Fruit fly (Drosophila melanogaster): Measurements from ENCODE around the gene CG17726.

Gene CG17726

DNA sequence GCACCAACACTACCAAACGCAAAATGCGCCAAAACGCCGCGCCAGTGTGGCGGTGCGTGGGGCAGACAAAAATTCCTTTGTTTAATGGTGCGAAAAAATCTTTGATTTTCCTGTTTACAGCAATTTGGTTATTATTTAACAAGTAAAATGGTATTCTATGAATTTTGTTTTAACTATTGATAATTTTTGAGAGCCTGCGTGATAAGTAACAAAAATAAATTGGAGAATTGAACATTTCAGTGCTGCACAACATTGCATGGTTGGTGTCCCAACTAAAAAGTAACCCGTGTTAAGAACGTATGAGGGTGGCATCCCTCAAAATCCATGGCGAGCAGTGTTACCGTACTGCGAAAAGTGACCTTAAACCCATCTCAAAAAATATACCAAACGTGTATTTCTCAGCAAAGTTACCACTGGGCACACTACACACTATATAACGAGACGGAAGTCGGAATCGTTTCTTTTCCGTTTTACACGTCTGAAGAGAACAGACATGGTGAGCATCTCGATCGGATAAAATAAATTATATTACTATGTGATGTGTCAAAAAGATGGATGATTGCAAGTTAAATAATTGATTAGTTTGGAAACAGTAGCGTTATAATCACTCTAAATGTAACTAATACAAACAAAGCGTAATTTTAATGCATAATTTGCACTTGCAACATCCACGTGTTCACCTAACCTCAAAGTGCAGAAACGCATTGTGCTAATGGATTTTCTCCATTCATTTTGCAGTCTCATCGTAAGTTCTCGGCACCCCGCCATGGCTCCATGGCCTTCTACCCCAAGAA, 4.9 kb upstream of the CG17726 start, which contains the start of the genes CG6693 and RpL3 (continued):
- TF ChIP-seq dm (GFP tag; optimal IDR thresholded peaks at IDR 0.05) = peak; percentile 88
- TF ChIP-seq CG13287 (GFP tag; IDR thresholded peaks at IDR 0.05; ENCODE audit: partially characterized antibody) = peak; percentile 55; the same call in 1 of the 2 replicates
- no peak; the same call in 2 of the 3 replicates for TF ChIP-seq CG34224 (GFP tag; IDR thresholded peaks at IDR 0.05; ENCODE audit: partially characterized antibody)
- TF ChIP-seq CG13624 (GFP tag; optimal IDR thresholded peaks at IDR 0.05) = peak; percentile 72
- peak; percentile 82 for TF ChIP-seq CG12769 (tag; optimal IDR thresholded peaks at IDR 0.05)
- TF ChIP-seq tna (GFP tag; IDR thresholded peaks at IDR 0.05; ENCODE audit: partially characterized antibody) = peak; percentile 27; the same call in 1 of the 2 replicates
- no peak for TF ChIP-seq CG10565 (GFP tag; optimal IDR thresholded peaks at IDR 0.05)
- peak; percentile 65 for TF ChIP-seq CG8089 (GFP tag; optimal IDR thresholded peaks at IDR 0.05)
- TF ChIP-seq CG15011 (GFP tag; optimal IDR thresholded peaks at IDR 0.05) = peak; percentile 77
- TF ChIP-seq vfl (GFP tag; optimal IDR thresholded peaks at IDR 0.05) = peak; percentile 63
- TF ChIP-seq CG11695 (GFP tag; IDR thresholded peaks at IDR 0.05) = peak; percentile 57; the same call in 2 of the 3 replicates
- TF ChIP-seq pfk (GFP tag; optimal IDR thresholded peaks at IDR 0.05) = peak; percentile 76
- peak; percentile 44 for TF ChIP-seq Blimp-1 (GFP tag; optimal IDR thresholded peaks at IDR 0.05)
- peak; percentile 66 for TF ChIP-seq ac (GFP tag; optimal IDR thresholded peaks at IDR 0.05)
- TF ChIP-seq CG3065 (GFP tag; optimal IDR thresholded peaks at IDR 0.05) = peak; percentile 18
- peak; percentile 86 for TF ChIP-seq CG12219 (GFP tag; optimal IDR thresholded peaks at IDR 0.05)
- no peak for TF ChIP-seq prd (optimal IDR thresholded peaks at IDR 0.05)
- TF ChIP-seq prd (GFP tag; IDR thresholded peaks at IDR 0.05) = peak; percentile 43; the same call in 2 of the 3 replicates
- peak; percentile 88 for TF ChIP-seq Fer3 (tag; optimal IDR thresholded peaks at IDR 0.05)
- TF ChIP-seq chinmo (GFP tag; IDR thresholded peaks at IDR 0.05; ENCODE audit: partially characterized antibody) = peak; percentile 82; the same call in 2 of the 4 replicates
- TF ChIP-seq CG6813 (GFP tag; optimal IDR thresholded peaks at IDR 0.05) = peak; percentile 90
- peak; percentile 54 for TF ChIP-seq CG1529 (GFP tag; optimal IDR thresholded peaks at IDR 0.05)
- peak; percentile 40; the same call in 1 of the 2 replicates for TF ChIP-seq CG10959 (GFP tag; IDR thresholded peaks at IDR 0.05)
- TF ChIP-seq Elba2 (GFP tag; optimal IDR thresholded peaks at IDR 0.05) = no peak
- TF ChIP-seq Hr51 (GFP tag; optimal IDR thresholded peaks at IDR 0.05) = peak; percentile 68 to 70
- no peak for TF ChIP-seq hbn (GFP tag; IDR thresholded peaks at IDR 0.05; ENCODE audit: partially characterized antibody)
- peak; percentile 58 for TF ChIP-seq dmrt11E (tag; optimal IDR thresholded peaks at IDR 0.05)
- TF ChIP-seq tio (GFP tag; optimal IDR thresholded peaks at IDR 0.05) = no peak
- no peak for TF ChIP-seq CG16813 (GFP tag; IDR thresholded peaks at IDR 0.05; ENCODE audit: partially characterized antibody)
- no peak for TF ChIP-seq tll (GFP tag; optimal IDR thresholded peaks at IDR 0.05)
- TF ChIP-seq CG7556 (GFP tag; optimal IDR thresholded peaks at IDR 0.05) = peak; percentile 56
- no peak; the same call in 1 of the 2 replicates for TF ChIP-seq crol (GFP tag; IDR thresholded peaks at IDR 0.05)
- peak; percentile 94 for TF ChIP-seq chm (GFP tag; IDR thresholded peaks at IDR 0.05)
- TF ChIP-seq CG10366 (GFP tag; IDR thresholded peaks at IDR 0.05) = peak; percentile 27; the same call in 1 of the 2 replicates
- TF ChIP-seq unpg (GFP tag; optimal IDR thresholded peaks at IDR 0.05) = peak; percentile 80
- peak; percentile 63 for TF ChIP-seq CG9932 (GFP tag; IDR thresholded peaks at IDR 0.05)
- peak; percentile 56 for TF ChIP-seq CG11723 (GFP tag; optimal IDR thresholded peaks at IDR 0.05)
- TF ChIP-seq pnt (GFP tag; optimal IDR thresholded peaks at IDR 0.05) = peak; percentile 31
- TF ChIP-seq Fer1 (GFP tag; optimal IDR thresholded peaks at IDR 0.05) = peak; percentile 86
- peak; percentile 56 for TF ChIP-seq ssp (GFP tag; IDR thresholded peaks at IDR 0.05)
- peak; percentile 43; the same call in 1 of the 3 replicates for TF ChIP-seq ase (GFP tag; IDR thresholded peaks at IDR 0.05)
- TF ChIP-seq maf-S (GFP tag; optimal IDR thresholded peaks at IDR 0.05) = no peak
- no peak for TF ChIP-seq CG10462 (GFP tag; optimal IDR thresholded peaks at IDR 0.05)
- TF ChIP-seq CG6654 (GFP tag; optimal IDR thresholded peaks at IDR 0.05) = peak; percentile 9
- peak; percentile 5 for TF ChIP-seq CG4282 (GFP tag; optimal IDR thresholded peaks at IDR 0.05)
- TF ChIP-seq CG6683 (GFP tag; optimal IDR thresholded peaks at IDR 0.05) = peak; percentile 65
- TF ChIP-seq pros (GFP tag; optimal IDR thresholded peaks at IDR 0.05) = peak; percentile 53

Data from whole organism, embryonic.